Fruit fly (Drosophila melanogaster) whole organism, embryonic: ENCODE results near the gene CG9270.
A peak's percentile ranks its signal among the peaks of the same experiment; 100 is the strongest.

Experiments
- Antp ChIP-seq: fragments of 200-800 bp; sonication (Bioruptor generic); optimal IDR thresholded peaks from 3 replicates; lab custom pipeline; 2016; ENCODE audit warnings: missing biosample characterization, missing genetic modification characterization
- B-H1 ChIP-seq: fragments of 200-800 bp; sonication (Bioruptor generic); IDR thresholded peaks from 3 replicates; pipeline ENCODE4 v1.3.6; 2022; ENCODE audit warnings: missing biosample characterization, missing genetic modification characterization
- CG10147 ChIP-seq: fragments of 200-800 bp; sonication (Bioruptor generic); optimal IDR thresholded peaks from 2 replicates; lab custom pipeline; 2019; ENCODE audit warnings: missing biosample characterization, mild to moderate bottlenecking, missing genetic modification characterization, moderate library complexity
- CG11398 ChIP-seq: fragments of 200-800 bp; sonication (Bioruptor generic); optimal IDR thresholded peaks from 2 replicates; lab custom pipeline; 2016; ENCODE audit warnings: missing biosample characterization, missing genetic modification characterization
- CG11504 ChIP-seq: fragments of 200-800 bp; sonication (Bioruptor generic); optimal IDR thresholded peaks from 3 replicates; lab custom pipeline; 2019; ENCODE audit warnings: missing biosample characterization, mild to moderate bottlenecking, missing genetic modification characterization, moderate library complexity
- CG12659 ChIP-seq: fragments of 200-800 bp; sonication (Bioruptor generic); optimal IDR thresholded peaks from 3 replicates; lab custom pipeline; 2017; ENCODE audit warnings: mild to moderate bottlenecking, missing biosample characterization, missing genetic modification reagents, missing genetic modification characterization
- CG14441 ChIP-seq: fragments of 200-800 bp; sonication (Bioruptor generic); IDR thresholded peaks from 2 replicates; pipeline ENCODE4 v1.3.6; 2022; ENCODE audit warnings: missing biosample characterization, missing genetic modification characterization
- CG16779 ChIP-seq: fragments of 200-800 bp; sonication (Bioruptor generic); IDR thresholded peaks from 2 replicates; pipeline ENCODE4 v1.3.6; 2022; ENCODE audit warnings: missing biosample characterization, missing genetic modification characterization
- CG16863 ChIP-seq: fragments of 200-800 bp; sonication (Bioruptor generic); optimal IDR thresholded peaks from 3 replicates; lab custom pipeline; 2016; ENCODE audit warnings: missing biosample characterization, missing genetic modification characterization
- CG1832 ChIP-seq: fragments of 200-800 bp; sonication (Bioruptor generic); optimal IDR thresholded peaks from 2 replicates; lab custom pipeline; 2017; ENCODE audit warnings: missing biosample characterization, mild to moderate bottlenecking, missing genetic modification characterization, inconsistent platforms
- CG2889 ChIP-seq: fragments of 200-800 bp; sonication (Bioruptor generic); IDR thresholded peaks from 3 replicates; pipeline ENCODE4 v1.3.6; 2022; ENCODE audit warnings: missing biosample characterization, missing genetic modification characterization
- CG32532 ChIP-seq: fragments of 200-800 bp; sonication (Bioruptor generic); IDR thresholded peaks from 2 replicates; pipeline ENCODE4 v1.3.6; 2022; ENCODE audit warnings: missing biosample characterization, missing genetic modification characterization
- CG3995 ChIP-seq: fragments of 200-800 bp; sonication (Bioruptor generic); optimal IDR thresholded peaks from 3 replicates; lab custom pipeline; 2016; ENCODE audit warnings: missing biosample characterization, missing genetic modification characterization
- CG43689 ChIP-seq: fragments of 200-800 bp; sonication (Bioruptor generic); IDR thresholded peaks from 2 replicates; pipeline ENCODE4 v1.3.6; 2022; ENCODE audit warnings: missing biosample characterization, missing genetic modification characterization
- CG4617 ChIP-seq: fragments of 200-800 bp; sonication (Bioruptor generic); optimal IDR thresholded peaks from 3 replicates; lab custom pipeline; 2016; ENCODE audit warnings: missing biosample characterization, missing genetic modification characterization, borderline replicate concordance
- CG6175 ChIP-seq: fragments of 200-800 bp; sonication (Bioruptor generic); IDR thresholded peaks from 3 replicates; pipeline ENCODE4 v1.3.6; 2022; ENCODE audit warnings: missing biosample characterization, missing genetic modification characterization
- CG6272 ChIP-seq: fragments of 200-800 bp; sonication (Bioruptor generic); IDR thresholded peaks from 2 replicates; pipeline ENCODE4 v1.3.6; 2022; ENCODE audit warnings: missing biosample characterization, missing genetic modification characterization
- CG6813 ChIP-seq: fragments of 200-800 bp; sonication (Bioruptor generic); optimal IDR thresholded peaks from 2 replicates; lab custom pipeline; 2017; ENCODE audit warnings: missing biosample characterization, missing genetic modification characterization, mild to moderate bottlenecking, moderate library complexity, missing genetic modification reagents
- CG7556 ChIP-seq: fragments of 200-800 bp; sonication (Bioruptor generic); optimal IDR thresholded peaks from 2 replicates; lab custom pipeline; 2017; ENCODE audit warnings: missing biosample characterization, mild to moderate bottlenecking, missing genetic modification characterization
- CG9437 ChIP-seq: fragments of 200-800 bp; sonication (Bioruptor generic); optimal IDR thresholded peaks from 2 replicates; lab custom pipeline; 2018; ENCODE audit warnings: missing biosample characterization, mild to moderate bottlenecking, missing genetic modification characterization
- ERR ChIP-seq: fragments of 200-800 bp; sonication (Bioruptor generic); optimal IDR thresholded peaks from 2 replicates; lab custom pipeline; 2016; ENCODE audit warnings: missing biosample characterization, missing genetic modification characterization
- Gug ChIP-seq: fragments of 200-800 bp; sonication (Bioruptor generic); IDR thresholded peaks from 4 replicates; pipeline ENCODE4 v1.3.6; 2022; ENCODE audit warnings: missing biosample characterization, missing genetic modification characterization
- Hey ChIP-seq: fragments of 200-800 bp; sonication (Bioruptor generic); optimal IDR thresholded peaks from 3 replicates; lab custom pipeline; 2018; ENCODE audit warnings: missing biosample characterization, mild to moderate bottlenecking, missing genetic modification characterization
- Hr3 ChIP-seq: fragments of 200-800 bp; sonication (Bioruptor generic); optimal IDR thresholded peaks from 3 replicates; lab custom pipeline; 2016; ENCODE audit warnings: missing biosample characterization, missing genetic modification characterization
- Hr51 ChIP-seq, 2 experiments: fragments of 200-800 bp; sonication (Bioruptor generic); optimal IDR thresholded peaks; 2 replicates in 1 of 2; 3 replicates in 1 of 2; lab custom pipeline; 2016 to 2018; ENCODE audit warnings: missing biosample characterization in 2 of 2, missing genetic modification characterization in 2 of 2, mild to moderate bottlenecking in 1 of 2, moderate library complexity in 1 of 2
- MESR4 ChIP-seq: fragments of 200-800 bp; sonication (Bioruptor generic); optimal IDR thresholded peaks from 2 replicates; lab custom pipeline; 2018; ENCODE audit warnings: missing biosample characterization, mild to moderate bottlenecking, missing genetic modification characterization, moderate library complexity
- Med ChIP-seq: fragments of 200-800 bp; sonication (Bioruptor generic); peaks from one replicate; lab custom pipeline; 2016; ENCODE audit warnings: missing biosample characterization, missing genetic modification characterization, mild to moderate bottlenecking, inconsistent platforms, moderate library complexity
- Meics ChIP-seq: fragments of 200-800 bp; sonication (Bioruptor generic); optimal IDR thresholded peaks from 2 replicates; lab custom pipeline; 2017; ENCODE audit warnings: missing biosample characterization, mild to moderate bottlenecking, missing genetic modification characterization
- NC2α ChIP-seq: fragments of 200-800 bp; sonication (Bioruptor generic); optimal IDR thresholded peaks from 2 replicates; lab custom pipeline; 2016; ENCODE audit warnings: missing biosample characterization, missing genetic modification characterization
- PHDP ChIP-seq: fragments of 200-800 bp; sonication (Bioruptor generic); optimal IDR thresholded peaks from 3 replicates; lab custom pipeline; 2018; ENCODE audit warnings: missing biosample characterization, mild to moderate bottlenecking, missing genetic modification characterization, moderate library complexity
- Poxn ChIP-seq: fragments of 200-800 bp; sonication (Bioruptor generic); IDR thresholded peaks from 2 replicates; pipeline ENCODE4 v1.3.6; 2022; ENCODE audit warnings: missing biosample characterization, missing genetic modification characterization
- Ptx1 ChIP-seq: fragments of 200-800 bp; sonication (Bioruptor generic); IDR thresholded peaks from 2 replicates; pipeline ENCODE4 v1.3.6; 2022; ENCODE audit warnings: missing biosample characterization, missing genetic modification characterization
- Ravus ChIP-seq: fragments of 200-800 bp; sonication (Bioruptor generic); IDR thresholded peaks from 2 replicates; pipeline ENCODE4 v1.3.6; 2022; ENCODE audit warnings: missing biosample characterization, missing genetic modification characterization
- Sry-β ChIP-seq: fragments of 200-800 bp; sonication (Bioruptor generic); optimal IDR thresholded peaks from 2 replicates; lab custom pipeline; 2018; ENCODE audit warnings: missing biosample characterization, mild to moderate bottlenecking, missing genetic modification characterization, moderate library complexity
- crc ChIP-seq: fragments of 200-800 bp; sonication (Bioruptor generic); optimal IDR thresholded peaks from 2 replicates; lab custom pipeline; 2016; ENCODE audit warnings: missing biosample characterization, missing genetic modification characterization
- eve ChIP-seq, 2 experiments: fragments of >200 bp; optimal IDR thresholded peaks; 2 replicates each; lab custom pipeline; 2017; ENCODE audit warnings: missing biosample characterization in 2 of 2, missing genetic modification characterization in 2 of 2
- fd3F ChIP-seq: fragments of 200-800 bp; sonication (Bioruptor generic); optimal IDR thresholded peaks from 2 replicates; lab custom pipeline; 2018; ENCODE audit warnings: missing biosample characterization, mild to moderate bottlenecking, missing genetic modification characterization, moderate library complexity
- h ChIP-seq: fragments of >200 bp; optimal IDR thresholded peaks from 2 replicates; lab custom pipeline; 2017
- hth ChIP-seq: fragments of >200 bp; optimal IDR thresholded peaks from 2 replicates; lab custom pipeline; 2017; ENCODE audit warnings: inconsistent platforms
- ind ChIP-seq: fragments of 200-800 bp; sonication (Bioruptor generic); optimal IDR thresholded peaks from 3 replicates; lab custom pipeline; 2016; ENCODE audit warnings: missing biosample characterization, missing genetic modification characterization
- lab ChIP-seq: fragments of 200-800 bp; sonication (Bioruptor generic); optimal IDR thresholded peaks from 3 replicates; lab custom pipeline; 2017; ENCODE audit warnings: missing biosample characterization, missing genetic modification characterization, mild to moderate bottlenecking, moderate library complexity, missing genetic modification reagents
- pan ChIP-seq, 4 experiments: fragments of >200 bp in 3 of 4; fragments of 200-800 bp in 1 of 4; sonication (Bioruptor generic) in 1 of 4; optimal IDR thresholded peaks in 3 of 4; IDR thresholded peaks in 1 of 4; 2 replicates each; pipeline versions ENCODE4 v1.3.6 to Lab custom; 2017 to 2022; ENCODE audit warnings: missing biosample characterization in 2 of 4, missing genetic modification characterization in 2 of 4, mixed read lengths in 1 of 4
- pros ChIP-seq: fragments of 200-800 bp; sonication (Bioruptor generic); optimal IDR thresholded peaks from 3 replicates; lab custom pipeline; 2019; ENCODE audit warnings: missing biosample characterization, mild to moderate bottlenecking, missing genetic modification characterization, moderate library complexity
- psq ChIP-seq: fragments of 200-800 bp; sonication (Bioruptor generic); optimal IDR thresholded peaks from 2 replicates; lab custom pipeline; 2017; ENCODE audit warnings: missing biosample characterization, missing genetic modification characterization
- run ChIP-seq: fragments of 200-800 bp; sonication (Bioruptor generic); optimal IDR thresholded peaks from 3 replicates; lab custom pipeline; 2018; ENCODE audit warnings: missing biosample characterization, mild to moderate bottlenecking, missing genetic modification characterization
- shn ChIP-seq: fragments of 200-800 bp; sonication (Bioruptor generic); optimal IDR thresholded peaks from 3 replicates; lab custom pipeline; 2016; ENCODE audit warnings: missing biosample characterization, missing genetic modification characterization
- sima ChIP-seq: fragments of 200-800 bp; sonication (Bioruptor generic); optimal IDR thresholded peaks from 2 replicates; lab custom pipeline; 2016; ENCODE audit warnings: missing biosample characterization, missing genetic modification characterization
- trh ChIP-seq: fragments of 200-800 bp; sonication (Bioruptor generic); optimal IDR thresholded peaks from 2 replicates; lab custom pipeline; 2016; ENCODE audit warnings: missing biosample characterization, missing genetic modification characterization
- z ChIP-seq: fragments of 200-800 bp; sonication (Bioruptor generic); IDR thresholded peaks from 3 replicates; pipeline ENCODE4 v1.3.6; 2022; ENCODE audit warnings: missing biosample characterization, missing genetic modification characterization
- zen ChIP-seq: fragments of 200-800 bp; sonication (Bioruptor generic); optimal IDR thresholded peaks from 3 replicates; lab custom pipeline; 2018; ENCODE audit warnings: missing biosample characterization, mild to moderate bottlenecking, missing genetic modification characterization, moderate library complexity
- zf30C ChIP-seq: fragments of 200-800 bp; sonication (Bioruptor generic); optimal IDR thresholded peaks from 3 replicates; lab custom pipeline; 2018; ENCODE audit warnings: missing biosample characterization, mild to moderate bottlenecking, missing genetic modification characterization

Gene CG9270

DNA sequence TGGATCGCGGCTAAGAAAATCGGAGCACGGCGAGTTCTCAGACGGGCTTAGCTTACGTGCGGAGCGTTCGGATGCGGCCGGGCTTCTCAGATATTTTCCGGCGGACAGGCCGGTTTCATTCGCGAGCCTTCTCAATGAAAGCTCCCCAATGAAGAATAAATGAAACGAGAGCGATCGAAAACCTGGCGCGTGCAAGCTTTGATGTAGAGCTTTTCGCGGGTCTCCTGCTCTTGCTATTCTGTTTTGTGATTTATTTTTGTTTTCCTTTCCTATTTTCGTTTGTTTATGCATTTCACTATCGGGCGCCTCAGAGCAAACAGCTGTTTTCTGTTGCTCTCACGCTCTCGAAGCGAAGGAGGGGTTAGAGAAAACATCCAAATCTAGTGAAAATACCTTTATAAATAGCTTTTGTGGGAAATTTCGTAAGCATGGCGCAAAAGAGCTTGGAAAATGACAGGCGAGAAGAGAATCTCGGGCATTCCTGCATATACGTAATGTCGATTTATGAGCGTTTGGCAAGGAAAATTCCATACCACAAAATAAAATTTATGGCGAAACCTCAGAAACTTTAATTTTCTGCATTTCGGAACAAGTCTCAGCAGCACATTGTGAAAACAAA lies 47.9 kb downstream of the CG9270 start (continued):
- TF ChIP-seq hth (lab: Kevin White, UChicago), result no peak
- no peak for TF ChIP-seq Hr51 (GFP tag; optimal IDR thresholded peaks at IDR 0.05; lab: Kevin White, UChicago)
- TF ChIP-seq CG11504 (tag; lab: Kevin White, UChicago), result no peak
- TF ChIP-seq pros (GFP tag; lab: Kevin White, UChicago), result no peak
- no peak for TF ChIP-seq CG2889 (GFP tag; lab: Robert Waterston, UW)
- no peak for TF ChIP-seq CG1832 (GFP tag; lab: Kevin White, UChicago)
- no peak for TF ChIP-seq eve (GFP tag; optimal IDR thresholded peaks at IDR 0.05; lab: Kevin White, UChicago)
- TF ChIP-seq CG9437 (GFP tag; lab: Kevin White, UChicago), result no peak
- TF ChIP-seq crc, result no peak
- no peak for TF ChIP-seq CG4617
- TF ChIP-seq CG12659 (GFP tag; lab: Kevin White, UChicago), result no peak
- TF ChIP-seq CG43689 (GFP tag; lab: Robert Waterston, UW), result no peak
- no peak for TF ChIP-seq CG3995 (GFP tag; lab: Kevin White, UChicago)
- TF ChIP-seq Ravus, result no peak
- no peak for TF ChIP-seq Poxn (GFP tag; lab: Robert Waterston, UW)
- no peak for TF ChIP-seq zen
- no peak for TF ChIP-seq CG7556 (GFP tag; lab: Kevin White, UChicago)
- no peak for TF ChIP-seq Sry-β (GFP tag; lab: Kevin White, UChicago)
- no peak for TF ChIP-seq B-H1 (GFP tag; lab: Robert Waterston, UW)
- no peak for TF ChIP-seq CG6272 (GFP tag; lab: Robert Waterston, UW)
- TF ChIP-seq Antp (GFP tag; lab: Kevin White, UChicago), result no peak
- peak; percentile 20 for TF ChIP-seq psq (GFP tag; lab: Kevin White, UChicago)
- TF ChIP-seq lab (GFP tag; lab: Kevin White, UChicago), result peak; percentile 39
- no peak for TF ChIP-seq pan (optimal IDR thresholded peaks at IDR 0.05; lab: Kevin White, UChicago)
- peak in 1 of 2 experiments; percentile 10 for TF ChIP-seq pan (GFP tag; optimal IDR thresholded peaks at IDR 0.05 in 1 of 2, IDR thresholded peaks at IDR 0.05 in 1 of 2)
- no peak for TF ChIP-seq run (tag; lab: Kevin White, UChicago)
- TF ChIP-seq z, result 0 out of 3 replicates have a peak, but pooled peaks have one; percentile 41
- TF ChIP-seq Med (GFP tag; lab: Kevin White, UChicago), result peak; percentile 30
- peak; percentile 0 for TF ChIP-seq CG6813 (GFP tag; lab: Kevin White, UChicago)
- no peak for TF ChIP-seq zf30C (GFP tag; lab: Kevin White, UChicago)
- no peak for TF ChIP-seq CG16779
- TF ChIP-seq CG14441 (GFP tag; lab: Robert Waterston, UW), result no peak
- TF ChIP-seq ind (GFP tag; lab: Kevin White, UChicago), result no peak
- TF ChIP-seq Ptx1, result no peak
- TF ChIP-seq NC2α (GFP tag; lab: Kevin White, UChicago), result no peak
- no peak for TF ChIP-seq Hr3 (GFP tag; lab: Kevin White, UChicago)
- no peak for TF ChIP-seq CG11398 (GFP tag; lab: Kevin White, UChicago)
- no peak for TF ChIP-seq CG16863
- no peak for TF ChIP-seq h
- no peak for TF ChIP-seq trh (GFP tag; lab: Kevin White, UChicago)
- no peak for TF ChIP-seq shn (GFP tag; lab: Kevin White, UChicago)
- no peak for TF ChIP-seq Hey (tag; lab: Kevin White, UChicago)
- TF ChIP-seq MESR4 (GFP tag; lab: Kevin White, UChicago), result no peak
- TF ChIP-seq Gug (GFP tag; lab: Robert Waterston, UW), result no peak
- no peak for TF ChIP-seq sima (GFP tag; lab: Kevin White, UChicago)
- TF ChIP-seq CG10147 (GFP tag; lab: Kevin White, UChicago), result no peak
- no peak for TF ChIP-seq fd3F (GFP tag; lab: Kevin White, UChicago)
- peak; percentile 18 for TF ChIP-seq ERR
- peak; percentile 26 for TF ChIP-seq PHDP (tag; lab: Kevin White, UChicago)
- TF ChIP-seq Meics, result no peak
- TF ChIP-seq CG6175 (GFP tag; lab: Robert Waterston, UW), result no peak
- TF ChIP-seq CG32532 (GFP tag; lab: Robert Waterston, UW), result no peak
